Fruit fly (Drosophila melanogaster): Measurements from ENCODE around the gene GstD2.

Gene GstD2

DNA sequence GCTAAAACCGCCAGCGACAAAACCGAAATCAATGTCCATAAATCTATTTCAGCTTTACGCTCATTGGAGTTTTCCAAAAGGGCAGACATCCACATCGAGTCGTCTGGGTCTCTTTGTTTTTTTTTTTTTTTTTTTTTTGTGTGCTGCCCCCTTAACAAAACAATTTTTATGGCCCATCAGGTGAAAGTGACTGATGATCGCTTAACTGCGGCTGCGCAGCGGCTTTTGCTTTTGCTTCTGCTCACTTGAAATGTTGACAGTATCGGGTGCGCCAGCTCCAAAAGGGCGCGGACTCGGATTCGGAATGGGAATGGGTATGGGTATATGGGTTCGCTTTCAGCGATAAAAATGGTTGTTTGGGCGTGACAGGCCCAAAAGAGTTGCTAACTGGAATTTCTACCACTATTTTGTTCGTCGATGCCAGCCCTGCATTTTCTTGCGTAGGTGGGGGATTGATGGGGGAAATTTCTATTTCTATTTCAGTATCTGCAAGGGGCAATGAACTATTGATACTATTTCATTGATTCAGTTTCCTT is 9.7 kb upstream of the GstD2 start:
- no peak for TF ChIP-seq ttk (optimal IDR thresholded peaks at IDR 0.05)
- no peak for TF ChIP-seq psq (optimal IDR thresholded peaks at IDR 0.05)
- TF ChIP-seq h (optimal IDR thresholded peaks at IDR 0.05) = no peak
- TF ChIP-seq Sin3A (optimal IDR thresholded peaks at IDR 0.05) = no peak
- no peak for TF ChIP-seq insv (optimal IDR thresholded peaks at IDR 0.05)
- TF ChIP-seq Myc (optimal IDR thresholded peaks at IDR 0.05) = no peak

DNA sequence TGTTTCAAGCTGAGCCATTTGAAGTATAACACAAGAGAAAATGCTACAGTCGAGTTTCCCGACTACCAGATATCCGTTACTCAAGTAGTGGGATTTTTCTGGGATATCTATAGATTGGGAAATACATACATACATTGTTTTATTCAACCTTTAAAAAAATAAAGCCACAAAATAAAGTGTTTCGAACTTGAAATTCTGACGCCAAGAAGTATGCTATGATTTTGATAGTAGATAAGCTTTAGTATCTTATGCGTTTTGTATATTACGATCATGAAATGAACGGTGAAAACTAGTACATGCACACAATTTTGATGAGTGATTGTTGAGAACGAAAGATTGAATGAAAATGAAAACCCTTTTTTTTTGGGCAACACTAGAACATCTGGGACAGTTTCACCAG is 8.2 kb upstream of the GstD2 start:
- TF ChIP-seq psq (optimal IDR thresholded peaks at IDR 0.05) (no peak), Sin3A (optimal IDR thresholded peaks at IDR 0.05) (no peak), ttk (optimal IDR thresholded peaks at IDR 0.05) (no peak)

DNA sequence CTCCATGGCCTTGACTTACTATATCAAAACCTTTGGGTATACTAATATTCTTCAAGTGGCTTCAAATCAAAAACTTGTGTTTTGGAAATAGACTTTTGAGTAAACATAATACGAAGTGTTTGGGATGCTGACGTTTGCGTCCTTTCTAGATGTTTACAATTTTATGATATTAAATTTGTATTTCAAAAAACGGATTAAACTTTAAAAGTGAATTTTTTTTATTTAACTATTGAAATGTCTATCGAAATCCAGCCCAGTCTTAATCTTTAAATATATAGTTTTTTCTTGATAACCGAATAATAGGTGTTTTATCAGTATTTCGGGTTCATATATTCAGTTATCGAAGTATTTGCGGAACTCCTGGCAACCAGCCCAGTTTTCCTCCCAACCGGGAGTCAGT is 7.2 kb upstream of the GstD2 start, which contains the start of gene Tim17a1:
TSS of gene Tim17a1 (minus strand) at position 101 of the 400 bp plus-strand sequence.
- TF ChIP-seq Myc (optimal IDR thresholded peaks at IDR 0.05) (no peak), psq (optimal IDR thresholded peaks at IDR 0.05) (no peak), h (optimal IDR thresholded peaks at IDR 0.05) (no peak), insv (optimal IDR thresholded peaks at IDR 0.05) (no peak), ttk (optimal IDR thresholded peaks at IDR 0.05) (no peak), Sin3A (optimal IDR thresholded peaks at IDR 0.05) (no peak)

DNA sequence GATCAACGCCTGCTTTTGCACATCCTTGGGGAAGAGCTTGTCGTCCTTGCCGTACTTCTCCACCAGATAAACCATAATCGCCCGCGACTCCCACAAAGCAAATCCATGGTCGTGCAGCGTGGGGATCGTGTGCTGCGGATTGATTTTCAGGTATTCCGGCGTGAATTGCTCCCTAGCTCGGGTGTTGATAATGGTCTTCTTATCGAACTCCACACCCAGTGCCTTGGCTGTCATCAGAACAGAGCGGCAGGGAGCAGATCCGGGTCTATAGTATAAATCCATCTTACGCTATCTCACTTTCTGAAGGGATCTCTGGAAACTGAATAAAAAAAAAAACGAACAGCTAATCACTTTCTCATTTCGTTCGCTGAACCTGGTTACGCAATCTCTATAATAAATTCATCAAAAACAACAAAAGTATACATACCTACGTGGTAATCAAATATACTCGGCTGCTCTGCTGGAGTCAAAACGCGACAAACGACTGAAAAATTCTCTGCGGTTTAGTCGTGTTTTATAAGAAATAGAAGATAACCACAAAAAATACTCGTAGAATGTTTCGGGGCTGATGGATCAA is 6.4 kb upstream of the GstD2 start, which contains the start of gene GstD10:
TSS of gene GstD10 (minus strand) at position 472 of the 577 bp plus-strand sequence.
- TF ChIP-seq ttk (optimal IDR thresholded peaks at IDR 0.05) (no peak), Myc (optimal IDR thresholded peaks at IDR 0.05) (no peak), h (optimal IDR thresholded peaks at IDR 0.05) (no peak)

DNA sequence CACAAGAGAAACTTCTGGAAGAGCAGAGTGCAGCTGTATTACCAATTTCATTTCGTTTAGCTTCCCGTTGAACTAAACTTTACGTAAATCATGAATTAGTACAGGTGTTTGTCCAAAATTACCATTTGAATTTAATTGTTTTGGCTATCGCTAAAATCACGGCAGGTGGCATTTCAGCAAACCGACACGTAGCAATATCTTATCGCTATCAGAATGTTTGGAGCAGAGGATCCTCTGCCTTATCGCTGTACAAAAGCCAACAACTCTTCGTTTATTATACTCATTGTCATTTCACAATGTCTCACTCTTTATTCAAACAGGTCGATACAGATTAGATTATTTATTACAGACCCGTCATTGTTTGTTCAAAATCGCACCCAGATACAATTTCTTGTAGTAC is 5.9 kb upstream of the GstD2 start:
- TF ChIP-seq Sin3A (optimal IDR thresholded peaks at IDR 0.05) = no peak
- no peak for TF ChIP-seq Myc (optimal IDR thresholded peaks at IDR 0.05)
- no peak for TF ChIP-seq psq (optimal IDR thresholded peaks at IDR 0.05)

DNA sequence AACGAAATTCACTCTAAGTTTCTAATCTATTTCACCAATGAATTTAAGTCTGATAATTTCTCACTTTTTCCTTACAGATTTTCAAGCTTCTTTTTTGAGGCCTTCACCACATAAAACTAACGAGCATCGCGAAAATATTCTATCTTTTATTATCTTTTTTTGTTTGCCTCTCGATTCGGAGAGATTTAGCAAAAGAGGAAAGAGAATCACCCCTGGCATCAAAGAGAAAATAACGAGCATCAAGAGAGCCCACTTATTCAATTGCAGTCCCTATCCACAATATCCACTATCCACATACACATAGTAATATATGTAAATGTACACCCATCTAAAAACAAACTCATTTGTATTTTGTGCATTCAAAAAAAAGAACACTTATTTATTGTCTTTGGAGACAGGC is 4.3 kb upstream of the GstD2 start, which contains the start of gene GstD9:
TSS of gene GstD9 (minus strand) at position 101 of the 400 bp plus-strand sequence.
- TF ChIP-seq h (optimal IDR thresholded peaks at IDR 0.05) (no peak), ttk (optimal IDR thresholded peaks at IDR 0.05) (no peak), psq (optimal IDR thresholded peaks at IDR 0.05) (no peak), insv (optimal IDR thresholded peaks at IDR 0.05) (no peak), Myc (optimal IDR thresholded peaks at IDR 0.05) (no peak), Sin3A (optimal IDR thresholded peaks at IDR 0.05) (no peak)

DNA sequence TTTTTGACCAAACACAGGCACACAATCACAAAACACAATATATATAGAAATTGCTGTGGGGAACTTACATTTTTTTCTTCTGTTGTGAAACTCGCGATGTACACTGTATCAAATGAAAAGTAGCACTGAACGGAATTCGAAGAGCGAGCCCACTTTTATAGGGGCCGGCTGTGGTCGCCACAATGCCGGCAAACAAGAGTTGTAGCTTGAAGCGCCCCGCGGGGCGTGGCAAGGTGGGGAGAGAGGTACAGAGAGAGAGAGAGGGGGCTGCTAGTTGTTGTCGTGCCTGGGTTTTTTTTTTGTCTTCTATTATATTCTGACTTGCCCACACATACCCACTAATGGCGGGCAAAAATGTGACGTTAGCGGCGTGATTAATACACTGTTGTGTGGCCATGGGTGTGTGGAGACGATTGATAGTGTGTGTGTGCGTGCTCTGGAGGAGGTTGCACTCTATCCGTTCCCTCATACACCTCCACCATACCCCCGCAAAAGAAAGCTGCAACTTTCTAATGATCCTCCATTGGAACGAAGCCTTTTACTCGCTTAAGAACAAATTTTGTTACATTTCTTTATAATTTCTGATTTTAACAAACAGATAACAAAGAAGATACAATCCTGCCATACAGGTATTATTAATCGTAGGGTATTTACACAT is 2.5 kb upstream of the GstD2 start, which contains the start of gene GstD1:
TSS of gene GstD1 (minus strand) at position 134 of the 658 bp plus-strand sequence.
- TF ChIP-seq Sin3A (optimal IDR thresholded peaks at IDR 0.05) = no peak
- no peak for TF ChIP-seq Myc (optimal IDR thresholded peaks at IDR 0.05)
- TF ChIP-seq psq (optimal IDR thresholded peaks at IDR 0.05) = no peak
- TF ChIP-seq h (optimal IDR thresholded peaks at IDR 0.05) = no peak
- no peak for TF ChIP-seq insv (optimal IDR thresholded peaks at IDR 0.05)
- no peak for TF ChIP-seq ttk (optimal IDR thresholded peaks at IDR 0.05)

DNA sequence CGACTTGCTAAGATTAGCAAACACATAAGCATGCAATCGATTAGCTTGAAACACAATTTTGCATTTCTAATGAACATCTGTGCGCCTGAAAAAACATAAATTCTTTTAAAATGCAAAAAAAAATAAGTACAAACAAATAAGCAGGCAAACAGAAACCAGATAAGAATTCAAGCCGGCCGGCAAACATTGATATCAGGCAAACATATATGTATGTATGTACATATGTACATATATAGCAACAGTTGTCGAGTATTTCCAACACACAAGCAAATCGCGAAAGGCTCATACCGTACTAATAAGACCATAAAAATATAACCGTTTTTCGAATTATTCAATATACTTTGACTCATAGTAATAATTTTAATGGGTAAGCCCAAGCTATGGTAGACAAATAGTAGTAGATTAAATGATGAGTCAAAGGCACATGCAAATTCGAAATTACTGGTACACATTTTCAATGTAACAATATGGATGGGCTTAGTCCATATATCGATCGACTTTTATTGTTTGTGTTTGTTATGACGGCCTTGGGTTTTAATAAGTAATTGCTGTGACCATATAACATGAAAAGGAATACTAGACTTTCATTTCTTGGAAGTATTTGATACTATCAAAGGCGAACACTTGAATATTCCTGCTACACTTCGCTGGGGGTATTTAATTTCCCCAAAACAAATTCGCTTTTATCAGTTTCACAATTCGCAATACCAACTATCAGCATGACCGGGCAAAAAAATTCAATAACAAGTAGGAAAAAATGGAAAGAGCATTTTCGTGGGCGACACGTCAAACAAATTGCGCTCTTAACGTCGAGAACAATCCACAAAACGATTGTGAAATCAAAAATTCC is 1.8 kb upstream of the GstD2 start:
- no peak for TF ChIP-seq psq (optimal IDR thresholded peaks at IDR 0.05)
- TF ChIP-seq Sin3A (optimal IDR thresholded peaks at IDR 0.05) = no peak
- no peak for TF ChIP-seq insv (optimal IDR thresholded peaks at IDR 0.05)
- no peak for TF ChIP-seq h (optimal IDR thresholded peaks at IDR 0.05)
- no peak for TF ChIP-seq ttk (optimal IDR thresholded peaks at IDR 0.05)
- TF ChIP-seq Myc (optimal IDR thresholded peaks at IDR 0.05) = no peak

DNA sequence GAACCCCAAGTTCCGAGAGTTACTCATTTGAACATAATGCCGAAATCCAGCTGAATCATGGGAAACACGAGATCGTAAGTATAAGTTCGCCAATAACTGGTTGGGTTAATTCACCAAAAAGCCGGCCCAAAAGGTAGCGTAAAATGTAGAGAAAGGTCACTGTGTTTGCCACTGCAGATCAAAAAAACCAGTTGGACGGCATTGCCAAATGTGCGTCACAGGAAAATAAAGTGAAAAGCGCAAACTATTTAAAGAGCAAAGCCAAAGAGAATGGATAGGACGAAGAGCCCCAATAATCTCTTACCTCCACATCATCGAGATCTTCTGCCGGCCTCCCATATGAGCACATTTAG is 1.2 kb upstream of the GstD2 start:
- TF ChIP-seq Sin3A (optimal IDR thresholded peaks at IDR 0.05) = no peak
- no peak for TF ChIP-seq ttk (optimal IDR thresholded peaks at IDR 0.05)
- TF ChIP-seq insv (optimal IDR thresholded peaks at IDR 0.05) = no peak
- no peak for TF ChIP-seq Myc (optimal IDR thresholded peaks at IDR 0.05)
- TF ChIP-seq psq (optimal IDR thresholded peaks at IDR 0.05) = no peak
- no peak for TF ChIP-seq h (optimal IDR thresholded peaks at IDR 0.05)

DNA sequence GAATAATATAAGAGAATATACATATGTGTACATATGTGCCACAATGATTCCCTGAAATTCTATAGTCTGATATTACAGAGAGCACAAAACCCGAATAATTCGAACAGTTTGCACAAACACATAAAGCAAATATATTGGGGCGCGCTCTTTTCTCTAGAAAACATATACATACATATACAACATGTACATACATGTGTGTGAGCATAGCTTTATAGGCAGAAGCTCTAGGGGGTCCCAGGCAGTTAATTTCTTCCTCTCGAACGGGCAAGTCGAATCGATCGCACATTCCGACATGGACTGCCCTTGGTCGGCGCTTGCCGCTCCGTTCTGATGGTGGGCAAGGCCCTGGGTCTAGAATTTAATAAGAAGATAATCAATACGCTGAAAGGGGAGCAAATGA is 1.0 kb downstream of the GstD2 start, which contains the start of gene GstD3:
TSS of gene GstD3 (plus strand) at position 269 of the 400 bp plus-strand sequence.
- TF ChIP-seq Sin3A (optimal IDR thresholded peaks at IDR 0.05) (no peak), h (optimal IDR thresholded peaks at IDR 0.05) (no peak), Myc (optimal IDR thresholded peaks at IDR 0.05) (no peak), psq (optimal IDR thresholded peaks at IDR 0.05) (no peak), insv (optimal IDR thresholded peaks at IDR 0.05) (no peak), ttk (optimal IDR thresholded peaks at IDR 0.05) (no peak)

DNA sequence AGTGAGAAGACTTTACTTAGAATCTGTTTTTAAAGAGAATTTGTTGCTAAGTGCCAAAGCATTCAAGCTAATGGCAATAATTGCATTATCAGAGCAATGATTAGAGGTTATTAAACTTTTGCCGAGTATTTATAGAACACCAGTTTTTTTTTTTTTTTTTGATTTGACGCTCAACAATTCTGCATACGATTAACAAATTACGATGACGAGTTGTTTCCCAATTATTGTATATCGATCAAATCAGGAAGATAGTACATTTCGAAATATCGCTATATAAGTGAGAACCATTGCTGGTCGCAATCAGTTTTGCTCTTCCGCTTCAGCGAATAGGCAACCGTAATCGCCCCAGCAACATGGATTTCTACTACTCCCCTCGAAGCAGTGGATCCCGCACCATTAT is 2.0 kb downstream of the GstD2 start, which contains the start of gene GstD4:
TSS of gene GstD4 (plus strand) at position 301 of the 400 bp plus-strand sequence.
- no peak for TF ChIP-seq h (optimal IDR thresholded peaks at IDR 0.05)
- TF ChIP-seq ttk (optimal IDR thresholded peaks at IDR 0.05) = no peak
- TF ChIP-seq insv (optimal IDR thresholded peaks at IDR 0.05) = no peak
- TF ChIP-seq Sin3A (optimal IDR thresholded peaks at IDR 0.05) = no peak
- no peak for TF ChIP-seq Myc (optimal IDR thresholded peaks at IDR 0.05)
- TF ChIP-seq psq (optimal IDR thresholded peaks at IDR 0.05) = no peak

DNA sequence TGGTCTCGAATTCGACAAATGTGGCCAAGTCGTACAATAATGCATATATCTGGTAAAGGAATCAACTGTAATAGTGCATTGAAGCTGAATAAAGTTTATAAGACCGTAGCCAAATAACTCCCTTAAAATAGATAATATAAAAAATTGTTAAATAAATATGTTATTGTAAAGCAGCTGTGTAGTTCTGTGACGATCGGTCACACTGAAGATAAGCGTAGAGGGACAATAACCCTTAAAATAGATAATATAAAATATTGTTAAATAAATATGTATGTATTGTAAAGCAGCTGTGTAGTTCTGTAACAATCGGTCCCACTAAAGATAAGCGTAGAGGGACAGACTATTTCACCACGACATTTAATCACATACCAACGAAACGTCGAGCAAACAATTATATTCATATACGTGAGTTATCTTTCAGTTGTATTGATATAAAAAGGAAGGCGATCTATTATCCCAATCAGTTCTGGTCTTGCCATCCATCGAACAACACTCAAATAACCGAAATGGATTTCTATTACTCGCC is 3.5 kb downstream of the GstD2 start, which contains the start of gene GstD5:
TSS of gene GstD5 (plus strand) at position 476 of the 526 bp plus-strand sequence.
- TF ChIP-seq psq (optimal IDR thresholded peaks at IDR 0.05) = no peak

All from Kc167 (cell line).